Fruit fly (Drosophila melanogaster) whole organism, embryonic: Measurements from ENCODE around the gene CCDC53.

Source experiments
- ATbp ChIP-seq: fragments of 200-800 bp; sonication (Bioruptor generic); optimal IDR thresholded peaks from 2 replicates; lab custom pipeline; 2017; ENCODE audit warnings: missing biosample characterization, mild to moderate bottlenecking, missing genetic modification characterization, missing genetic modification reagents
- Adf1 ChIP-seq: fragments of 200-800 bp; sonication (Bioruptor generic); IDR thresholded peaks from 2 replicates; pipeline ENCODE4 v1.3.6; 2022; ENCODE audit warnings: missing biosample characterization, missing genetic modification characterization
- CG10321 ChIP-seq: fragments of 200-800 bp; sonication (Bioruptor generic); IDR thresholded peaks from 2 replicates; pipeline ENCODE4 v1.3.6; 2022; ENCODE audit warnings: missing biosample characterization, missing genetic modification characterization
- CG11093 ChIP-seq: fragments of 200-800 bp; sonication (Bioruptor generic); IDR thresholded peaks from 3 replicates; pipeline ENCODE4 v1.3.6; 2022; ENCODE audit warnings: missing biosample characterization, missing genetic modification characterization
- CG11247 ChIP-seq: fragments of 200-800 bp; sonication (Bioruptor generic); IDR thresholded peaks from 2 replicates; pipeline ENCODE4 v1.3.6; 2022; ENCODE audit warnings: missing biosample characterization, missing genetic modification characterization
- CG12071 ChIP-seq: fragments of 200-800 bp; sonication (Bioruptor generic); optimal IDR thresholded peaks from 3 replicates; lab custom pipeline; 2018; ENCODE audit warnings: missing biosample characterization, mild to moderate bottlenecking, missing genetic modification characterization
- CG12104 ChIP-seq: fragments of 200-800 bp; sonication (Bioruptor generic); optimal IDR thresholded peaks from 3 replicates; lab custom pipeline; 2016; ENCODE audit warnings: missing biosample characterization, missing genetic modification characterization
- CG12391 ChIP-seq: fragments of 200-800 bp; sonication (Bioruptor generic); optimal IDR thresholded peaks from 3 replicates; lab custom pipeline; 2018; ENCODE audit warnings: missing biosample characterization, mild to moderate bottlenecking, missing genetic modification characterization, moderate library complexity
- CG12744 ChIP-seq: fragments of 200-800 bp; sonication (Bioruptor generic); optimal IDR thresholded peaks from 2 replicates; lab custom pipeline; 2016; ENCODE audit warnings: missing biosample characterization, missing genetic modification characterization
- CG14965 ChIP-seq: fragments of 200-800 bp; sonication (Bioruptor generic); optimal IDR thresholded peaks from 2 replicates; lab custom pipeline; 2016; ENCODE audit warnings: missing biosample characterization, missing genetic modification characterization, borderline replicate concordance
- CG15514 ChIP-seq: fragments of 200-800 bp; sonication (Bioruptor generic); optimal IDR thresholded peaks from 3 replicates; lab custom pipeline; 2017; ENCODE audit warnings: missing biosample characterization, missing genetic modification characterization, mild to moderate bottlenecking, moderate library complexity, missing genetic modification reagents
- CG15601 ChIP-seq: fragments of 200-800 bp; sonication (Bioruptor generic); optimal IDR thresholded peaks from 3 replicates; lab custom pipeline; 2019; ENCODE audit warnings: missing biosample characterization, mild to moderate bottlenecking, missing genetic modification characterization, moderate library complexity
- CG18011 ChIP-seq: fragments of 200-800 bp; sonication (Bioruptor generic); optimal IDR thresholded peaks from 2 replicates; lab custom pipeline; 2017; ENCODE audit warnings: missing biosample characterization, missing genetic modification characterization, mild to moderate bottlenecking, moderate library complexity, missing genotype
- CG18599 ChIP-seq: fragments of 200-800 bp; sonication (Bioruptor generic); optimal IDR thresholded peaks from 3 replicates; lab custom pipeline; 2017; ENCODE audit warnings: missing biosample characterization, missing genetic modification characterization, mild to moderate bottlenecking, moderate library complexity, missing genetic modification reagents
- CG2129 ChIP-seq: fragments of 200-800 bp; sonication (Bioruptor generic); IDR thresholded peaks from 2 replicates; pipeline ENCODE4 v1.3.6; 2022; ENCODE audit warnings: missing biosample characterization, missing genetic modification characterization; ENCODE audit not compliant: partially characterized antibody
- CG3065 ChIP-seq: fragments of 200-800 bp; sonication (Bioruptor generic); optimal IDR thresholded peaks from 2 replicates; lab custom pipeline; 2016; ENCODE audit warnings: missing biosample characterization, missing genetic modification characterization
- CG3163 ChIP-seq: fragments of 200-800 bp; sonication (Bioruptor generic); optimal IDR thresholded peaks from 3 replicates; lab custom pipeline; 2016; ENCODE audit warnings: missing biosample characterization, missing genetic modification characterization
- CG43689 ChIP-seq: fragments of 200-800 bp; sonication (Bioruptor generic); IDR thresholded peaks from 2 replicates; pipeline ENCODE4 v1.3.6; 2022; ENCODE audit warnings: missing biosample characterization, missing genetic modification characterization
- CG5180 ChIP-seq: fragments of 200-800 bp; sonication (Bioruptor generic); optimal IDR thresholded peaks from 3 replicates; lab custom pipeline; 2017; ENCODE audit warnings: missing biosample characterization, missing genetic modification characterization, mild to moderate bottlenecking, moderate library complexity, missing genetic modification reagents
- CG8478 ChIP-seq: fragments of >200 bp; optimal IDR thresholded peaks from 2 replicates; lab custom pipeline; 2018
- Camta ChIP-seq: fragments of 200-800 bp; sonication (Bioruptor generic); optimal IDR thresholded peaks from 2 replicates; lab custom pipeline; 2016; ENCODE audit warnings: missing biosample characterization, missing genetic modification characterization
- CoRest ChIP-seq: fragments of 200-800 bp; sonication (Bioruptor generic); optimal IDR thresholded peaks from 3 replicates; lab custom pipeline; 2018; ENCODE audit warnings: missing biosample characterization, mild to moderate bottlenecking, missing genetic modification characterization, moderate library complexity
- Dp ChIP-seq: fragments of 200-800 bp; sonication (Bioruptor generic); optimal IDR thresholded peaks from 2 replicates; lab custom pipeline; 2018; ENCODE audit warnings: missing biosample characterization, mild to moderate bottlenecking, missing genetic modification characterization, moderate library complexity
- Dref ChIP-seq: fragments of 200-800 bp; sonication (Bioruptor generic); IDR thresholded peaks from 2 replicates; pipeline ENCODE4 v1.3.6; 2022; ENCODE audit warnings: missing biosample characterization, missing genetic modification characterization
- Hr3 ChIP-seq: fragments of 200-800 bp; sonication (Bioruptor generic); optimal IDR thresholded peaks from 3 replicates; lab custom pipeline; 2016; ENCODE audit warnings: missing biosample characterization, missing genetic modification characterization
- Max ChIP-seq: fragments of 200-800 bp; sonication (Bioruptor generic); optimal IDR thresholded peaks from 2 replicates; lab custom pipeline; 2016; ENCODE audit warnings: missing biosample characterization, mild to moderate bottlenecking, missing genetic modification characterization
- Mes4 ChIP-seq: fragments of 200-800 bp; sonication (Bioruptor generic); optimal IDR thresholded peaks from 2 replicates; lab custom pipeline; 2016; ENCODE audit warnings: missing biosample characterization, missing genetic modification characterization
- NFAT ChIP-seq: fragments of 200-800 bp; sonication (Bioruptor generic); IDR thresholded peaks from 2 replicates; pipeline ENCODE4 v1.3.6; 2022; ENCODE audit warnings: missing biosample characterization, missing genetic modification characterization
- NK7.1 ChIP-seq: fragments of 200-800 bp; sonication (Bioruptor generic); optimal IDR thresholded peaks from 3 replicates; lab custom pipeline; 2016; ENCODE audit warnings: missing biosample characterization, missing genetic modification characterization
- Nf-YB ChIP-seq: fragments of 200-800 bp; sonication (Bioruptor generic); optimal IDR thresholded peaks from 3 replicates; lab custom pipeline; 2019; ENCODE audit warnings: missing biosample characterization, mild to moderate bottlenecking, missing genetic modification characterization, moderate library complexity
- PHDP ChIP-seq: fragments of 200-800 bp; sonication (Bioruptor generic); optimal IDR thresholded peaks from 3 replicates; lab custom pipeline; 2018; ENCODE audit warnings: missing biosample characterization, mild to moderate bottlenecking, missing genetic modification characterization, moderate library complexity
- Sox100B ChIP-seq: fragments of 200-800 bp; sonication (Bioruptor generic); optimal IDR thresholded peaks from 3 replicates; lab custom pipeline; 2018; ENCODE audit warnings: missing biosample characterization, mild to moderate bottlenecking, missing genetic modification characterization
- Spps ChIP-seq: fragments of 200-800 bp; sonication (Bioruptor generic); optimal IDR thresholded peaks from 2 replicates; lab custom pipeline; 2018; ENCODE audit warnings: missing biosample characterization, mild to moderate bottlenecking, missing genetic modification characterization
- ap ChIP-seq: fragments of 200-800 bp; sonication (Bioruptor generic); IDR thresholded peaks from 2 replicates; pipeline ENCODE4 v1.3.6; 2022; ENCODE audit warnings: missing biosample characterization, missing genetic modification characterization
- ase ChIP-seq: fragments of 200-800 bp; sonication (Bioruptor generic); IDR thresholded peaks from 3 replicates; pipeline ENCODE4 v1.3.6; 2022; ENCODE audit warnings: missing biosample characterization, missing genetic modification characterization
- gsb ChIP-seq: fragments of 200-800 bp; sonication (Bioruptor generic); IDR thresholded peaks from 2 replicates; pipeline ENCODE4 v1.3.6; 2022; ENCODE audit warnings: missing biosample characterization, missing genetic modification characterization
- gsb-n ChIP-seq: fragments of 200-800 bp; sonication (Bioruptor generic); optimal IDR thresholded peaks from 3 replicates; lab custom pipeline; 2018; ENCODE audit warnings: missing biosample characterization, mild to moderate bottlenecking, missing genetic modification characterization
- her ChIP-seq: fragments of 200-800 bp; sonication (Bioruptor generic); optimal IDR thresholded peaks from 2 replicates; lab custom pipeline; 2016; ENCODE audit warnings: missing biosample characterization, missing genetic modification characterization
- jigr1 ChIP-seq: fragments of 200-800 bp; sonication (Bioruptor generic); IDR thresholded peaks from 3 replicates; pipeline ENCODE4 v1.3.6; 2022; ENCODE audit warnings: missing biosample characterization, missing genetic modification characterization
- ken ChIP-seq: fragments of 200-800 bp; sonication (Bioruptor generic); IDR thresholded peaks from 3 replicates; pipeline ENCODE4 v1.3.6; 2022; ENCODE audit warnings: missing biosample characterization, missing genetic modification characterization
- lab ChIP-seq: fragments of 200-800 bp; sonication (Bioruptor generic); optimal IDR thresholded peaks from 3 replicates; lab custom pipeline; 2017; ENCODE audit warnings: missing biosample characterization, missing genetic modification characterization, mild to moderate bottlenecking, moderate library complexity, missing genetic modification reagents
- nau ChIP-seq: fragments of 200-800 bp; sonication (Bioruptor generic); optimal IDR thresholded peaks from 3 replicates; lab custom pipeline; 2017; ENCODE audit warnings: missing biosample characterization, mild to moderate bottlenecking, missing genetic modification characterization, missing genetic modification reagents
- prd ChIP-seq, 3 experiments: fragments of >200 bp in 2 of 3; fragments of 200-800 bp in 1 of 3; sonication (Bioruptor generic) in 1 of 3; optimal IDR thresholded peaks in 2 of 3; IDR thresholded peaks in 1 of 3; 2 replicates in 2 of 3; 3 replicates in 1 of 3; pipeline versions ENCODE4 v1.3.6 to Lab custom; 2017 to 2022; ENCODE audit warnings: missing biosample characterization in 1 of 3, missing genetic modification characterization in 1 of 3
- pzg ChIP-seq: fragments of 200-800 bp; sonication (Bioruptor generic); optimal IDR thresholded peaks from 3 replicates; lab custom pipeline; 2018; ENCODE audit warnings: missing biosample characterization, mild to moderate bottlenecking, missing genetic modification characterization, moderate library complexity
- repo ChIP-seq: fragments of 200-800 bp; sonication (Bioruptor generic); optimal IDR thresholded peaks from 2 replicates; lab custom pipeline; 2016; ENCODE audit warnings: missing biosample characterization, missing genetic modification characterization
- sens-2 ChIP-seq: fragments of 200-800 bp; sonication (Bioruptor generic); IDR thresholded peaks from 2 replicates; pipeline ENCODE4 v1.3.6; 2022; ENCODE audit warnings: missing biosample characterization, missing genetic modification characterization
- sob ChIP-seq: fragments of 200-800 bp; sonication (Bioruptor generic); IDR thresholded peaks from 2 replicates; pipeline ENCODE4 v1.3.6; 2022; ENCODE audit warnings: missing biosample characterization, missing genetic modification characterization
- sqz ChIP-seq: fragments of 200-800 bp; sonication (Bioruptor generic); optimal IDR thresholded peaks from 3 replicates; lab custom pipeline; 2018; ENCODE audit warnings: missing biosample characterization, mild to moderate bottlenecking, missing genetic modification characterization
- stc ChIP-seq: fragments of 200-800 bp; sonication (Bioruptor generic); IDR thresholded peaks from 2 replicates; pipeline ENCODE4 v1.3.6; 2022; ENCODE audit warnings: missing biosample characterization, missing genetic modification characterization
- vnd ChIP-seq: fragments of 200-800 bp; sonication (Bioruptor generic); IDR thresholded peaks from 3 replicates; pipeline ENCODE4 v1.3.6; 2022; ENCODE audit warnings: missing biosample characterization, missing genetic modification characterization; ENCODE audit not compliant: partially characterized antibody
- wek ChIP-seq: fragments of 200-800 bp; sonication (Bioruptor generic); optimal IDR thresholded peaks from 3 replicates; lab custom pipeline; 2018; ENCODE audit warnings: missing biosample characterization, mild to moderate bottlenecking, missing genetic modification characterization, moderate library complexity
- wor ChIP-seq: fragments of 200-800 bp; sonication (Bioruptor generic); IDR thresholded peaks from 2 replicates; pipeline ENCODE4 v1.3.6; 2022; ENCODE audit warnings: missing biosample characterization, missing genetic modification characterization

The CCDC53 gene

dm6 chr2L:8080645-8081044 lies 39.7 kb downstream of the CCDC53 start (continued):
- TF ChIP-seq Mes4 (GFP tag; lab: Kevin White, UChicago) (peak; percentile 15), CG8478 (lab: Kevin White, UChicago) (no peak), Max (GFP tag; lab: Kevin White, UChicago) (no peak), CG15514 (GFP tag; lab: Kevin White, UChicago) (no peak), stc (GFP tag; lab: Robert Waterston, UW) (no peak), her (GFP tag; lab: Kevin White, UChicago) (no peak), CG12744 (no peak), CG43689 (no peak), ase (GFP tag; lab: Robert Waterston, UW) (no peak), ken (GFP tag; lab: Robert Waterston, UW) (no peak), Dref (GFP tag; lab: Robert Waterston, UW) (no peak), vnd (GFP tag; lab: Robert Waterston, UW) (no peak), CoRest (tag; lab: Kevin White, UChicago) (peak; percentile 47), nau (GFP tag; lab: Kevin White, UChicago) (no peak), CG3163 (GFP tag; lab: Kevin White, UChicago) (no peak), CG18011 (no peak), Spps (no peak), sob (GFP tag; lab: Robert Waterston, UW) (no peak), CG5180 (GFP tag; lab: Kevin White, UChicago) (no peak), sqz (GFP tag; lab: Kevin White, UChicago) (no peak), prd (optimal IDR thresholded peaks at IDR 0.05; lab: Kevin White, UChicago) (no peak), prd (GFP tag; IDR thresholded peaks at IDR 0.05; lab: Robert Waterston, UW) (no peak), CG11093 (no peak), CG12104 (GFP tag; lab: Kevin White, UChicago) (no peak), jigr1 (GFP tag; lab: Robert Waterston, UW) (no peak), CG11247 (GFP tag; lab: Robert Waterston, UW) (no peak), CG12391 (tag; lab: Kevin White, UChicago) (peak; percentile 72), Hr3 (GFP tag; lab: Kevin White, UChicago) (no peak), ATbp (GFP tag; lab: Kevin White, UChicago) (peak; percentile 21), CG2129 (GFP tag; lab: Robert Waterston, UW) (no peak), NK7.1 (GFP tag; lab: Kevin White, UChicago) (no peak), pzg (GFP tag; lab: Kevin White, UChicago) (no peak), CG18599 (GFP tag; lab: Kevin White, UChicago) (no peak), gsb (no peak), ap (GFP tag; lab: Robert Waterston, UW) (no peak), Sox100B (no peak), CG14965 (GFP tag; lab: Kevin White, UChicago) (no peak), Adf1 (GFP tag; lab: Robert Waterston, UW) (no peak), NFAT (no peak), CG15601 (tag; lab: Kevin White, UChicago) (peak; percentile 80), wek (GFP tag; lab: Kevin White, UChicago) (no peak), Nf-YB (GFP tag; lab: Kevin White, UChicago) (peak; percentile 31), sens-2 (GFP tag; lab: Robert Waterston, UW) (no peak), repo (no peak), gsb-n (tag; lab: Kevin White, UChicago) (no peak), CG10321 (GFP tag; lab: Robert Waterston, UW) (no peak), CG12071 (GFP tag; lab: Kevin White, UChicago) (no peak), Dp (GFP tag; lab: Kevin White, UChicago) (no peak), CG3065 (no peak), wor (no peak), lab (no peak), PHDP (peak; percentile 71), Camta (no peak)
